Worm (Caenorhabditis elegans): ENCODE measurements around the gene cnc-3.

The cnc-3 gene

DNA sequence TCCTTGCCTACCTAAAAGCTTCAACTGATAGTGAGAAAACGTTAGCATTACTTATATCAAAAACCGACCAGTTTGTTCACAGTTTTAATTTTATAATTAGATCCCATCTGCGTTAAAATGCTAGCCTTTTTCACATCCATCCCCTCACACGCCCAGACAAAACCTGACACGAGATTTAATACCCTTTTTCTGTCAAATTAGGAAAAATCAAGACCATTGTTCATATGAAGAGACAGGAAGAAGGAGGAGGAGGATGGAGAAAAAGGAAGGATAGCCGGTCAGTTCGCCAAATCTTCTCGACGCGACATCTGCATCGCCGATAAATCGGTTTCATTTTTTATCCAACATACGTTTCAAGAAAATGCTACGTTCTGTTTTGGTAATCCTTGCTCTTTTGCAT, at the start of gene cnc-3:
TSS of gene cnc-3 (plus strand) at position 281 of the 400 bp plus-strand sequence.
- TF ChIP-seq him-1 (tag; optimal IDR thresholded peaks at IDR 0.05), result no peak
- TF ChIP-seq dao-5 (tag; optimal IDR thresholded peaks at IDR 0.05), result no peak
- TF ChIP-seq W03F9.2 (tag; optimal IDR thresholded peaks at IDR 0.05), result no peak

DNA sequence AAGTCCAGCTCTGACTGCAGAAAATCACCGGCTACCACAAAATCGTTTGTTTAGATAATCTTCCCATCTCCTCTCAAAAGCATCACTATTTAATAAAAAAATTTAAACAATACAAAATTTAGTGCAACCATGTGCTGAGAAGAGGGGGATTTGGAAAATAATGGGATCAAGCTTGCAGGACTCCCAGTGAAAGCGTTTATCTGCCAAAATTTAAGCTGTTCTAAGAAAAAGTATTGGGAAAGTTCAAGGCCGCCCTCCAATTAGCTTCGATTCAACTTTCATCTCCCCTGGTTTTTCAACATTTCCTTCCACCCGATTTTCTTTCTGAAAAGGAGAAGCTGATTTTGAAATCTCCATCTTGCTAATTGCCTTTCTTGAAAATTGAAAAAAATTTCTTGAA, 39.7 kb upstream of the cnc-3 start:
- no peak for TF ChIP-seq W03F9.2 (tag; optimal IDR thresholded peaks at IDR 0.05)
- TF ChIP-seq dao-5 (tag; optimal IDR thresholded peaks at IDR 0.05), result no peak
- TF ChIP-seq him-1 (tag; optimal IDR thresholded peaks at IDR 0.05), result no peak

DNA sequence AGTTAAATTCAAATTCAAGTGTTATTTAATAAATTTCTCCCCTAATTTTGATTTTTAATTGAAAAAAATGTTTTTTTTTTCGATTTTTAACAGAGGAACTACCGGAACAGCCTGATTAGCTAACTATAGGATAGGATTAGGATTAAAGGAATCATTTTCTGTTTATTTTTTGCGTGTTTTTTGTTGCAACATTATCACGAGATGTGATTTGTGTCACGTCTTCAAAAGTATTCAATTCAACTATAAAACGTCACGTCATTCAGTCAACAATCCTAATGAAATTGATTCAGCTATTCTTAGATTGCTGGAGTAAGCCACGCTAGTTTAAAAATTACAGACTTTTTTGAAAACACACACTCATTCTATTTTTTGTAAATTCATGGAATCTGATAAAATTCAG, 37.1 kb upstream of the cnc-3 start:
- no peak for TF ChIP-seq dao-5 (tag; optimal IDR thresholded peaks at IDR 0.05)
- no peak for TF ChIP-seq him-1 (tag; optimal IDR thresholded peaks at IDR 0.05)
- no peak for TF ChIP-seq W03F9.2 (tag; optimal IDR thresholded peaks at IDR 0.05)

DNA sequence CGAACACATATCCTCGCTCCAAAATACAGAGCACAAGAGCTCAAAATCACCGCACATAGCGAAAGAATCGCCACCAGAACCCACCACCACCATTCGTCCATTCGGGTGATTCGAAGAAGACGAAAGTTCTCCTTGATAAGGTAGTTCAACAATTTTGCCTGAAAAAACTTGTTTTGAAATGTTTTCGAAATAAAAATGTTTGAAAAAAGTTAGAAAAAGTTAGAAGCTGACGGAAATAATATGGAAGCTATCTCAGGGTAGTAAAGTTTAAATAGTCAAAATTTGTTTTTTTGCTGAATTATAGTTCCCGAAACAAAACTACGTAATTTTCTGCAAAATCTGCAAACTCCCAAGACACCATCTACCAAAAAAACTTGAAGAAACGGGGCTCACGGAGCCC, 36.3 kb upstream of the cnc-3 start, which contains the start of gene snt-5:
TSS of gene snt-5 (minus strand) at position 101 of the 400 bp plus-strand sequence.
- no peak for TF ChIP-seq him-1 (tag; optimal IDR thresholded peaks at IDR 0.05)
- TF ChIP-seq dao-5 (tag; optimal IDR thresholded peaks at IDR 0.05), result no peak
- no peak for TF ChIP-seq W03F9.2 (tag; optimal IDR thresholded peaks at IDR 0.05)

DNA sequence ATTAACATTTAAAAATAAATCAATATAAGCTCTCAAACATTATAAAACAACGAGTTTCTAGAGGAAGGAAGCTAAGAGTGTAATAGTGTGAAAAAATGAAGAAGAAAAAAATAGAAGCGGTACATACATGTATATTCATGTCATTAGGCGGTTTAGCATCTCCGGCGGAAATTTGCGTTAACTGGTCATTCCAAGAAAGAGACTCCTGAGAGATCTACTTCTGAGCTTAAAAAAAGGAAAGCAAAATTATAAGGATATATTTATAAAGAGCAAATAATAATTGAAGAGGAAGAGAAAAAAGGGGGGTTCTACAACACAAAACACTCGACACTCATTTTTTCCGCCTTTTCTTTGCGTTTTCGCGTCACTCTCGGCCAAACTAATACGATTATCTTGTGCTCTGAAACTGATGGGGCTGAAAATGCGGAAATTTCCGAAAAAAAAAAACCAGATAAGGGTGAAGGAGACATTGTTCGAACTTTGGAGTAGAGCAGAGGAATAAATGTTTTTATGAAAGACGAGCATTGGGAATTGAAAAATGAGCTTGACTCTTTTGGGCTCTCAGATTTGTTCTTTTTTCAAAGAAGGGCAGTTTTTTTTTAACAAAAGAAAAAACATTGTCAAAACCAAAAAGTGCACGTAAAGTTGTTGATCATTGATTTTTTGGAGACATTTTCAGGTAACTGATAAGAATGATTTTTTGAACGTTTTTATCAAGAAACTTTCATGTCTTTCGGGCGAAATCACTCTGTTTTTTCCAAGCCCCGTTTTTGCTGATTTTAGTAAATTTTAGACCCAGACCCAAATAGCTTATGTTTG, 33.0 kb upstream of the cnc-3 start:
- TF ChIP-seq dao-5 (tag; optimal IDR thresholded peaks at IDR 0.05) (no peak), him-1 (tag; optimal IDR thresholded peaks at IDR 0.05) (no peak), W03F9.2 (tag; optimal IDR thresholded peaks at IDR 0.05) (no peak)

DNA sequence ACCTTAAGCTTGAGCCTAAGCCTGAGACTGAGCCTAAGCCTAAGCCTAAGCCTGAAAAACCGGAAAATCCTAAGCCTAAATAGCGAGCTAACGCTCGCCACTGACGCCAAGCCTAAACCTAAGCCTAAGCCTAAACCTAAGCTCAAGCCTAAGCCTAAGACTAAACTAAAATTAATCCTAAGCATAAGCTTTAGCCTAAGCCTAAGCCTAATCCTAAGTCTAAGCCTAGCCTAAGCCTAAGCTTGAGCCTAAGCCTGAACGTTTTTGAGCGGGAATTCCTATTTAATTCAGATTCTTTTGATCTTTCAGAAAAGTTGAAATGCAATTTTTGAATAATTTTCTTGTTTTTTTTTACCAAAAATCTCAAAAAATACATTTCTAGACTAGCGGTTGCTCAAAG, 31.6 kb upstream of the cnc-3 start:
- no peak for TF ChIP-seq W03F9.2 (tag; optimal IDR thresholded peaks at IDR 0.05)
- TF ChIP-seq him-1 (tag; optimal IDR thresholded peaks at IDR 0.05), result no peak
- TF ChIP-seq dao-5 (tag; optimal IDR thresholded peaks at IDR 0.05), result no peak

DNA sequence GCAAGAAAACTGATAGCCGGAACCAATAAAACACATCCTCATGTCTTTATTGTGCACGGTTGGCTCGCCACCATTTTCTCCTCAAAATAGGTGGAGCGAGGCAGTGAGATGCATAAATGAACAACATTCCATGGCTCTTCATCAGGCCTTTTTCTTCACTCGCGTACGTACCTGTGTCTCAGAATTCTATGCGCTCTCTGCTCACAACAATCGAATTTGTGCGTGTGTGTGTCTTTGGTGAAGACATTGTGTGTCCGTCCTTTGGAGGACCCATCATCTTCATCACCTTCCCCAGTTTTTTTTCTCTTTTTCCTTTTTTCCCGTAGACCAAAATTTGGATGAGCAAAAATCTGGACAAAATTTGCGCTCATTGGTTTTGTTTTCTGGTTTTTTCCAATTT, 25.5 kb upstream of the cnc-3 start:
- TF ChIP-seq him-1 (tag; optimal IDR thresholded peaks at IDR 0.05), result no peak
- TF ChIP-seq dao-5 (tag; optimal IDR thresholded peaks at IDR 0.05), result no peak
- no peak for TF ChIP-seq W03F9.2 (tag; optimal IDR thresholded peaks at IDR 0.05)

DNA sequence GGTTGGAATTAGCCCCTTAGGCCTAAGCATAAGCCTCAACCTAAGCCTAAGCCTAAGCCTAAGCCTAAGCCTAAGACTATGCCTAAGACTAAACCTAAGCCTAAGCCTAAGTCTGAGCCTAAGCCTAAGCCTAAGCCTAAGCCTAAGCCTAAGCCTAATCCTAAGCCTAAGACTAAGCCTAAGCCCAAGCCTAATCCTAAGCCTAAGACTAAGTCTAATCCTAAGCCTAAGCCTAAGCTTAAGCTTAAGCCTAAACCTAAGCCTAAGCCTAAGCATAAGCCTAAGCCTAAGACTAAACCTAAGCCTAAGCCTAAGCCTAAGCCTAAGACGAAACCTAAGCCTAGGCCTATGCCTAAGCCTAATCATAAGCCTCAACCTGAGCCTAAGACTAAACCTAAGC, 24.5 kb upstream of the cnc-3 start:
- TF ChIP-seq him-1 (tag; optimal IDR thresholded peaks at IDR 0.05) (no peak), W03F9.2 (tag; optimal IDR thresholded peaks at IDR 0.05) (no peak), dao-5 (tag; optimal IDR thresholded peaks at IDR 0.05) (no peak)

DNA sequence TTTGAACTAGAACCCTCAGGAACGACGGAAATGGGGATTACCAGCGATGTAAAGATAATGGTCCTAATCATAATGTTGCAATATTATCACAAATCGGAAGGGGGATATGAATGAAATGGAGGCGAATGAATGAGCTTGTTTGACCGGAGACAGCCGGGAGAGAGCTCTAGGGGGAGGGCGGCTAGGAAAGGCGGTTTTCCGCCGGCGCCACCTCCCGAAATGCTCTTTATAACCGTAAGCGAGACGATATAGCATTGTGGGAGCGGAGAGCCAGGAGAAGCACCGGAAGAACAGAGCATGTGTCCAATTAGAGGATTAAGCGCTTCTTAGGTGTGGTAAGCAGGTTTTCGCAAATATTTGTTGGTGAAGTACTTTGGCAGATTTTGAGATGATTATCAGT, 22.2 kb upstream of the cnc-3 start, which contains the start of gene R12A1.3:
TSS of gene R12A1.3 (minus strand) at position 200 of the 400 bp plus-strand sequence.
- no peak for TF ChIP-seq W03F9.2 (tag; optimal IDR thresholded peaks at IDR 0.05)
- TF ChIP-seq dao-5 (tag; optimal IDR thresholded peaks at IDR 0.05), result no peak
- TF ChIP-seq him-1 (tag; optimal IDR thresholded peaks at IDR 0.05), result no peak

DNA sequence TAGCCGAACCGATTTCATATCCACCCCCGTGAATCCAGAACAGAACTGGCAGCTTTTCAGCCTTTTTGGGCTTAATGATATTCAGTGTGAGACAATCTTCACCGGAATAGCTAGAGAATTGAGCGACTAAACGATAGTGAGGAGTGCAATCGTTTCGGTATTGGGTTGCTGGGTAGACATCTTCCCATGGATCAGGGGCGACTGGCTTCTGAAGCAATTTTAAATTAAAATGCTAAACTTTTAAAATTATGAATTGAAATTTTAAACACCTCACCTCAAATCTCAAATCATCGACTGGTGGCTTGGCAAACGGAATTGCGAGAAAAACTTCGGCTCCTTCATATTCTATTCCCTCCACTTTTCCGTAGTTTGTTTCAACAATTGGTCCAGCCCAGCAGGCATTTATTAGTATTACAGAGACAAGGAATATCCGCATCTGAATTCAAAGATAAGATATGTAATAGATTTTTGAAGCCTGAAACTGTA, 16.1 kb upstream of the cnc-3 start, which contains the start of gene ges-1:
TSS of gene ges-1 (minus strand) at position 436 of the 486 bp plus-strand sequence.
- TF ChIP-seq W03F9.2 (tag; optimal IDR thresholded peaks at IDR 0.05), result no peak
- no peak for TF ChIP-seq dao-5 (tag; optimal IDR thresholded peaks at IDR 0.05)

DNA sequence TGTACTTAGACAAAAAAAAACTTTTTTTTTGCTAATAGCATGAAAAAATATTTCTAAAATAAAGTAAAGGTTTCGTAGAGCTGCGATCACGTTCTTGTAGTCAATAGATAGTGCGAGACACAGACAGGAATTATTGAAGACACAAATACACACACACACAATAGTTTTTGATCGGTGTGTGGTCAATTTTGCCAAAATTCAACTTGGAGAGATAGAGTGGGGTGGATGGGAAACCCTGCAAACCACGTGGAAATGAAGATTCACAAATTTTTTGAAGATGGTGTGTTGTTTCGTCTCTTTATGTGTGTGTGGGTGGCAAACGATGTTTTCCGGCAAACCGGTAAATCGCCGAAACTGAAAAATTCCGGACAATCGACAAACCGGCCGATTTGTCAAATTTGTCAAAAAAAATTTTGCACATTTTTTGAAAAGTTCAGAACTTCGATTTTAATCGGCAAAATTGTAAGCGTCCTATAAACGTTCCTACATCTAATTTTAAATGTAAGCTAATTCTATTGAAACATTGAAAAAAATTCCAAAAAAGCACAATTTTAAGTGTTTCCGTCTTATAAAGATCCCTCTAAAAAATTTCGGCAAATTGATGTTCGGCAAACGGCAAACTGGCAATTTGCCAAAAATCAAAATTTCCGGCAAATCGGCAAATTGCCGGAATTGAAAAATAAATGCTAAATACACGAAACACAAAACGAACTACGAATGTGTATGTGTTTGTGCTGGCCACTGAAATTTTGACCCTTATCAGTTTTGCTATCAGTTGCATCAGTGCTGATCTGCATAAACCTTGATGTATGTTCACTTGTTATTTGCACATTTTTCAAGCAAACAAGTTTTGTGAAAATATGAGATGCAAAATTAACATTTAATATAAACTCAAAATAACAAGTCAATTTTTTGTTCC, 15.0 kb upstream of the cnc-3 start:
- TF ChIP-seq W03F9.2 (tag; optimal IDR thresholded peaks at IDR 0.05) (no peak), dao-5 (tag; optimal IDR thresholded peaks at IDR 0.05) (no peak), him-1 (tag; optimal IDR thresholded peaks at IDR 0.05) (no peak)

DNA sequence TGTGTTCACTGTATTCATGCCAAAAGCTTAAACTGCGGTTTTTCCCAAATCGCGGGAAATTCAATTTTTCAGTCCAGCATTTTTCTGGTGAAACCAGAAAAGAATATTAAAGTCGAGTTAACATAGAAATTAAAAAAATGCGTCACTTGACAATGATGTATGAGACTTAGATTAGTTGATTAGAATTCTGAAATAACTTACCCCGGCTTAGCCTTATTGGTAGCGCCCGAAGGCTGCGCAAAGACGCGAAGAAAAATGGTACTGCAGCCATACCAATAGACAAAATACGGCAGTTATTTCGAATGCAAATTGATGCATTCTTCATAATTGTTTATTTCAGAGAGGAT, 14.4 kb upstream of the cnc-3 start:
- TF ChIP-seq dao-5 (tag; optimal IDR thresholded peaks at IDR 0.05) (no peak), W03F9.2 (tag; optimal IDR thresholded peaks at IDR 0.05) (no peak), him-1 (tag; optimal IDR thresholded peaks at IDR 0.05) (no peak)

DNA sequence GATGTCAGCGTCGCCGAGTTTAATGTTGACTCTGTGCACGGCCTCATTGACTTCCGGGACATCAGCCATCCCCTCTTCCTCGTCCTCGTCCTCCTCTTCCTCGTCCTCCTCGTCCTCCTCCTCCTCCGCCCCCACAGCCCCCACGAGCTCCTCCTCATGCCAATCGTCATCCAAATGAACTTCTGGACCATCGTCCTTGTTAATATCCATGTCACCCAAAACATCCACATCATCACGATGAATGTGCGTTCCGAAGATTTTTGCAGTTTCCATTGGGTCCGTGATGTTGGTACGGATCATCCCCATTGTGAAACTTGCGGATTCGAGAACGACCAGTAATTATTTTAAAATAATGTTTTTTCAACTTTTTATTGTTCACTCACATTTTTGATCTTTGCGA, 13.4 kb upstream of the cnc-3 start:
- TF ChIP-seq W03F9.2 (tag; optimal IDR thresholded peaks at IDR 0.05), result no peak
- no peak for TF ChIP-seq him-1 (tag; optimal IDR thresholded peaks at IDR 0.05)
- TF ChIP-seq dao-5 (tag; optimal IDR thresholded peaks at IDR 0.05), result no peak

DNA sequence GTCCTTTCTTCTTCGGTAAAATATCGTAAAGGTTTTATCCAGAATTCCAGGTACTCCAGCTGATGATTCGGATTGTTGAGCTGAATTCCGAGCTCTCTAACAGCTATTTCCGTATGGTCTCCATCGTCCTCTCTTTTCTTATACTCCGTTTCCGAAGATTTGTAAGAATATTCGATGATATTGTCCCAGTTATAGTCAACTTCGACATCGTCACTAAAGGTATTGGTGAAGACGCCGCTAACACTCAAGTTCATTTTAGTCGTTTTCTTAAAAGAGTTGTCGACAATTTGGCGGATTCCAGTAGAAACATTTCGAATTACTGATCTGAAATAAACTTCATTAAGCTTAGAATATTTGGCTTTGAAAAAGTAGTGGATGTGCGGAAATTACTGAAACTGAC, 12.7 kb upstream of the cnc-3 start:
- no peak for TF ChIP-seq dao-5 (tag; optimal IDR thresholded peaks at IDR 0.05)
- no peak for TF ChIP-seq him-1 (tag; optimal IDR thresholded peaks at IDR 0.05)
- no peak for TF ChIP-seq W03F9.2 (tag; optimal IDR thresholded peaks at IDR 0.05)
